Worm (Caenorhabditis elegans) whole organism, L3 larva: ENCODE measurements around the gene C03A3.1.

Experiments
- ZK546.5 ChIP-seq: sonication (generic microtip); optimal IDR thresholded peaks from 2 replicates; lab custom pipeline; 2017; ENCODE audit warnings: missing biosample characterization, missing genetic modification characterization
- aly-2 ChIP-seq: fragments of 150-350 bp; optimal IDR thresholded peaks from 2 replicates; lab custom pipeline; 2014; ENCODE audit warnings: missing biosample characterization, missing genetic modification characterization
- elt-1 ChIP-seq: fragments of 150-350 bp; optimal IDR thresholded peaks from 2 replicates; lab custom pipeline; 2014; ENCODE audit warnings: missing biosample characterization, missing genetic modification characterization
- fkh-10 ChIP-seq: sonication (generic microtip); optimal IDR thresholded peaks from 2 replicates; lab custom pipeline; 2017; ENCODE audit warnings: missing biosample characterization, missing genetic modification reagents, missing genetic modification characterization
- hmg-11 ChIP-seq: sonication (generic microtip); optimal IDR thresholded peaks from 2 replicates; lab custom pipeline; 2016; ENCODE audit warnings: missing genetic modification characterization, missing compliant biosample characterization
- lin-39 ChIP-seq: fragments of 150-350 bp; optimal IDR thresholded peaks from 2 replicates; lab custom pipeline; 2018; ENCODE audit warnings: missing biosample characterization, missing genetic modification reagents, missing genetic modification characterization
- mdl-1 ChIP-seq: fragments of 150-350 bp; optimal IDR thresholded peaks from 2 replicates; lab custom pipeline; 2014; ENCODE audit warnings: missing biosample characterization, missing genetic modification characterization
- mml-1 ChIP-seq: fragments of 150-350 bp; sonication (generic microtip); optimal IDR thresholded peaks from 3 replicates; lab custom pipeline; 2014; ENCODE audit warnings: missing biosample characterization, missing genetic modification characterization
- nfya-1 ChIP-seq: sonication (generic microtip); optimal IDR thresholded peaks from 2 replicates; lab custom pipeline; 2017; ENCODE audit warnings: missing genetic modification characterization, mild to moderate bottlenecking, missing compliant biosample characterization, antibody characterized with exemption, moderate library complexity; ENCODE audit not compliant: insufficient read depth
- nhr-23 ChIP-seq: fragments of 150-350 bp; optimal IDR thresholded peaks from 2 replicates; lab custom pipeline; 2014; ENCODE audit warnings: missing biosample characterization, missing genetic modification reagents, missing genetic modification characterization
- nhr-25 ChIP-seq: sonication (generic microtip); optimal IDR thresholded peaks from 2 replicates; lab custom pipeline; 2017; ENCODE audit warnings: missing biosample characterization, missing genetic modification characterization
- nhr-28 ChIP-seq: fragments of 150-350 bp; optimal IDR thresholded peaks from 2 replicates; lab custom pipeline; 2014; ENCODE audit warnings: missing biosample characterization, missing genetic modification characterization
- nhr-77 ChIP-seq: fragments of 150-350 bp; optimal IDR thresholded peaks from 2 replicates; lab custom pipeline; 2014; ENCODE audit warnings: missing biosample characterization, missing genetic modification characterization
- snpc-4 ChIP-seq: fragments of 150-350 bp; optimal IDR thresholded peaks from 2 replicates; lab custom pipeline; 2014; ENCODE audit warnings: missing biosample characterization, missing genetic modification characterization

DNA sequence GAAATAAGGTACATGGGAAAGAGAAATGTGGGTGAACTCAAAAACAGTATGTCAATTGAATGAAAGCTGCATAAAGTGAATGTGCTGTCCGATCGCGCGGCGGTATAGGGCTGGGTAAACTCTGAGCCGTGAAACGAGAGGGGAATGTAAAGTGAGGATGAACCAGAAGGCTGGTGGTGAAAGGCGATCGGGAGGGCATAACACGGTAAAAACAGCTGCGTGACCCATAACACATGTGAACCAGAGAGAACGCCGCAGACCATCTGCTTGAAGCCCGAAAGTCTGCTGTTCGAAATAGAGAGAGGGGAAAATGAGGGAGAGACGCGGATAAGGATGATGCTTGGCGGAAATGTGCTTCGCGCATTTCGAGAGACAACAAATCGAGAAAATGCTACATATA lies 46.7 kb upstream of the C03A3.1 start:
- TF ChIP-seq fkh-10 (GFP tag; lab: Kevin White, UChicago) (no peak), elt-1 (tag; lab: Kevin White, UChicago) (no peak), mdl-1 (no peak), mml-1 (no peak), nhr-25 (no peak), snpc-4 (tag; lab: Kevin White, UChicago) (no peak), aly-2 (tag; lab: Kevin White, UChicago) (no peak), nhr-28 (tag; lab: Kevin White, UChicago) (no peak), ZK546.5 (tag; lab: Kevin White, UChicago) (no peak), lin-39 (tag; lab: Kevin White, UChicago) (no peak), nhr-77 (tag; lab: Kevin White, UChicago) (no peak), nfya-1 (tag; lab: Kevin White, UChicago) (no peak), hmg-11 (tag; lab: Kevin White, UChicago) (no peak), nhr-23 (tag; lab: Kevin White, UChicago) (no peak)
